Fruit fly (Drosophila melanogaster) whole organism, embryonic: ENCODE measurements around the gene Dif.

Experiments
- ATbp ChIP-seq: fragments of 200-800 bp; sonication (Bioruptor generic); optimal IDR thresholded peaks from 2 replicates; lab custom pipeline; 2017; ENCODE audit warnings: missing biosample characterization, mild to moderate bottlenecking, missing genetic modification characterization, missing genetic modification reagents
- Abd-B ChIP-seq: fragments of 200-800 bp; sonication (Bioruptor generic); optimal IDR thresholded peaks from 2 replicates; lab custom pipeline; 2018; ENCODE audit warnings: missing biosample characterization, mild to moderate bottlenecking, missing genetic modification characterization, moderate library complexity
- CG10209 ChIP-seq: fragments of 200-800 bp; sonication (Bioruptor generic); optimal IDR thresholded peaks from 3 replicates; lab custom pipeline; 2017; ENCODE audit warnings: missing biosample characterization, mild to moderate bottlenecking, missing genetic modification characterization, missing genetic modification reagents
- CG10462 ChIP-seq: fragments of 200-800 bp; sonication (Bioruptor generic); optimal IDR thresholded peaks from 2 replicates; lab custom pipeline; 2016; ENCODE audit warnings: missing biosample characterization, missing genetic modification characterization
- CG11723 ChIP-seq: fragments of 200-800 bp; sonication (Bioruptor generic); optimal IDR thresholded peaks from 2 replicates; lab custom pipeline; 2017; ENCODE audit warnings: missing biosample characterization, mild to moderate bottlenecking, missing genetic modification characterization
- CG12071 ChIP-seq: fragments of 200-800 bp; sonication (Bioruptor generic); optimal IDR thresholded peaks from 3 replicates; lab custom pipeline; 2018; ENCODE audit warnings: missing biosample characterization, mild to moderate bottlenecking, missing genetic modification characterization
- CG13424 ChIP-seq: fragments of 200-800 bp; sonication (Bioruptor generic); optimal IDR thresholded peaks from 2 replicates; lab custom pipeline; 2019; ENCODE audit warnings: missing biosample characterization, mild to moderate bottlenecking, missing genetic modification characterization, moderate library complexity
- CG14014 ChIP-seq: fragments of 200-800 bp; sonication (Bioruptor generic); IDR thresholded peaks from 2 replicates; pipeline ENCODE4 v1.3.6; 2022; ENCODE audit warnings: missing biosample characterization, missing genetic modification characterization
- CG15269 ChIP-seq: fragments of 200-800 bp; sonication (Bioruptor generic); optimal IDR thresholded peaks from 2 replicates; lab custom pipeline; 2018; ENCODE audit warnings: missing biosample characterization, mild to moderate bottlenecking, missing genetic modification characterization, moderate library complexity
- CG1647 ChIP-seq: fragments of 200-800 bp; sonication (Bioruptor generic); optimal IDR thresholded peaks from 3 replicates; lab custom pipeline; 2016; ENCODE audit warnings: missing biosample characterization, missing genetic modification characterization
- CG16813 ChIP-seq: fragments of 200-800 bp; sonication (Bioruptor generic); IDR thresholded peaks from 3 replicates; pipeline ENCODE4 v1.3.6; 2022; ENCODE audit warnings: missing biosample characterization, missing genetic modification characterization; ENCODE audit not compliant: partially characterized antibody
- CG16815 ChIP-seq: fragments of 200-800 bp; sonication (Bioruptor generic); optimal IDR thresholded peaks from 3 replicates; lab custom pipeline; 2017; ENCODE audit warnings: missing biosample characterization, mild to moderate bottlenecking, missing genetic modification characterization
- CG2202 ChIP-seq: fragments of 200-800 bp; sonication (Bioruptor generic); optimal IDR thresholded peaks from 2 replicates; lab custom pipeline; 2018; ENCODE audit warnings: missing biosample characterization, mild to moderate bottlenecking, missing genetic modification characterization
- CG3838 ChIP-seq: fragments of 200-800 bp; sonication (Bioruptor generic); optimal IDR thresholded peaks from 3 replicates; lab custom pipeline; 2016; ENCODE audit warnings: missing biosample characterization, missing genetic modification characterization
- CG4328 ChIP-seq: fragments of 200-800 bp; sonication (Bioruptor generic); optimal IDR thresholded peaks from 3 replicates; lab custom pipeline; 2017; ENCODE audit warnings: missing biosample characterization, missing genetic modification reagents, missing genetic modification characterization
- CG4617 ChIP-seq: fragments of 200-800 bp; sonication (Bioruptor generic); optimal IDR thresholded peaks from 3 replicates; lab custom pipeline; 2016; ENCODE audit warnings: missing biosample characterization, missing genetic modification characterization, borderline replicate concordance
- CG4730 ChIP-seq: fragments of 200-800 bp; sonication (Bioruptor generic); IDR thresholded peaks from 2 replicates; pipeline ENCODE4 v1.3.6; 2022; ENCODE audit warnings: missing biosample characterization, missing genetic modification characterization
- CG5180 ChIP-seq: fragments of 200-800 bp; sonication (Bioruptor generic); optimal IDR thresholded peaks from 3 replicates; lab custom pipeline; 2017; ENCODE audit warnings: missing biosample characterization, missing genetic modification characterization, mild to moderate bottlenecking, moderate library complexity, missing genetic modification reagents
- CG6791 ChIP-seq: fragments of 200-800 bp; sonication (Bioruptor generic); IDR thresholded peaks from 3 replicates; pipeline ENCODE4 v1.3.6; 2022; ENCODE audit warnings: missing biosample characterization, missing genetic modification characterization; ENCODE audit not compliant: partially characterized antibody
- CG9727 ChIP-seq: fragments of 200-800 bp; sonication (Bioruptor generic); optimal IDR thresholded peaks from 3 replicates; lab custom pipeline; 2017; ENCODE audit warnings: missing biosample characterization, mild to moderate bottlenecking, missing genetic modification characterization
- CHES-1-like ChIP-seq: fragments of 200-800 bp; sonication (Bioruptor generic); optimal IDR thresholded peaks from 2 replicates; lab custom pipeline; 2016; ENCODE audit warnings: missing biosample characterization, missing genetic modification characterization
- CkIIα-i1 ChIP-seq: fragments of 200-800 bp; sonication (Bioruptor generic); IDR thresholded peaks from 2 replicates; pipeline ENCODE4 v1.3.6; 2022; ENCODE audit warnings: missing biosample characterization, missing genetic modification characterization
- CoRest ChIP-seq: fragments of 200-800 bp; sonication (Bioruptor generic); optimal IDR thresholded peaks from 3 replicates; lab custom pipeline; 2018; ENCODE audit warnings: missing biosample characterization, mild to moderate bottlenecking, missing genetic modification characterization, moderate library complexity
- Hey ChIP-seq: fragments of 200-800 bp; sonication (Bioruptor generic); optimal IDR thresholded peaks from 3 replicates; lab custom pipeline; 2018; ENCODE audit warnings: missing biosample characterization, mild to moderate bottlenecking, missing genetic modification characterization
- Hr3 ChIP-seq: fragments of 200-800 bp; sonication (Bioruptor generic); optimal IDR thresholded peaks from 3 replicates; lab custom pipeline; 2016; ENCODE audit warnings: missing biosample characterization, missing genetic modification characterization
- Hr39 ChIP-seq: fragments of >200 bp; optimal IDR thresholded peaks from 2 replicates; lab custom pipeline; 2017
- MTF-1 ChIP-seq: fragments of 200-800 bp; sonication (Bioruptor generic); optimal IDR thresholded peaks from 2 replicates; lab custom pipeline; 2018; ENCODE audit warnings: missing biosample characterization, mild to moderate bottlenecking, missing genetic modification characterization, borderline replicate concordance
- Mad ChIP-seq: fragments of 200-800 bp; sonication (Bioruptor generic); optimal IDR thresholded peaks from 2 replicates; lab custom pipeline; 2016; ENCODE audit warnings: missing biosample characterization, missing genetic modification characterization
- NC2α ChIP-seq: fragments of 200-800 bp; sonication (Bioruptor generic); optimal IDR thresholded peaks from 2 replicates; lab custom pipeline; 2016; ENCODE audit warnings: missing biosample characterization, missing genetic modification characterization
- Sox102F ChIP-seq: fragments of 200-800 bp; sonication (Bioruptor generic); optimal IDR thresholded peaks from 2 replicates; lab custom pipeline; 2018; ENCODE audit warnings: missing biosample characterization, mild to moderate bottlenecking, missing genetic modification characterization, moderate library complexity
- Xbp1 ChIP-seq: fragments of 200-800 bp; sonication (Bioruptor generic); optimal IDR thresholded peaks from 3 replicates; lab custom pipeline; 2016; ENCODE audit warnings: missing biosample characterization, mild to moderate bottlenecking, missing genetic modification characterization
- ac ChIP-seq: fragments of 200-800 bp; sonication (Bioruptor generic); optimal IDR thresholded peaks from 3 replicates; lab custom pipeline; 2017; ENCODE audit warnings: missing biosample characterization, mild to moderate bottlenecking, missing genetic modification characterization
- ash1 ChIP-seq: fragments of 200-800 bp; sonication (Bioruptor generic); optimal IDR thresholded peaks from 2 replicates; lab custom pipeline; 2018; ENCODE audit warnings: missing biosample characterization, mild to moderate bottlenecking, missing genetic modification characterization
- bbx ChIP-seq: fragments of 200-800 bp; sonication (Bioruptor generic); IDR thresholded peaks from 2 replicates; pipeline ENCODE4 v1.3.6; 2022; ENCODE audit warnings: missing biosample characterization, missing genetic modification characterization; ENCODE audit not compliant: partially characterized antibody
- cad ChIP-seq: fragments of >200 bp; optimal IDR thresholded peaks from 2 replicates; lab custom pipeline; 2017; ENCODE audit warnings: missing biosample characterization, missing genetic modification characterization
- chif ChIP-seq, 2 experiments: fragments of 200-800 bp; sonication (Bioruptor generic); optimal IDR thresholded peaks; 3 replicates each; lab custom pipeline; 2016; ENCODE audit warnings: missing biosample characterization in 2 of 2, missing genetic modification characterization in 2 of 2
- chm ChIP-seq: fragments of 200-800 bp; sonication (Bioruptor generic); IDR thresholded peaks from 2 replicates; pipeline ENCODE4 v1.3.6; 2022; ENCODE audit warnings: missing biosample characterization, missing genetic modification characterization
- chn ChIP-seq: fragments of 200-800 bp; sonication (Bioruptor generic); optimal IDR thresholded peaks from 2 replicates; lab custom pipeline; 2016; ENCODE audit warnings: missing biosample characterization, missing genetic modification characterization
- corto ChIP-seq: fragments of 200-800 bp; sonication (Bioruptor generic); optimal IDR thresholded peaks from 2 replicates; lab custom pipeline; 2016; ENCODE audit warnings: missing biosample characterization, mild to moderate bottlenecking, missing genetic modification characterization, moderate library complexity
- da ChIP-seq: fragments of 200-800 bp; sonication (Bioruptor generic); optimal IDR thresholded peaks from 2 replicates; lab custom pipeline; 2016; ENCODE audit warnings: missing biosample characterization, missing genetic modification characterization
- danr ChIP-seq: fragments of 200-800 bp; sonication (Bioruptor generic); IDR thresholded peaks from 2 replicates; pipeline ENCODE4 v1.3.6; 2022; ENCODE audit warnings: missing biosample characterization, missing genetic modification characterization
- ftz-f1 ChIP-seq: fragments of 200-800 bp; sonication (Bioruptor generic); optimal IDR thresholded peaks from 2 replicates; lab custom pipeline; 2016; ENCODE audit warnings: missing biosample characterization, missing genetic modification characterization
- gem ChIP-seq: fragments of 200-800 bp; sonication (Bioruptor generic); optimal IDR thresholded peaks from 2 replicates; lab custom pipeline; 2019; ENCODE audit warnings: missing biosample characterization, mild to moderate bottlenecking, missing genetic modification characterization, moderate library complexity
- gsb-n ChIP-seq: fragments of 200-800 bp; sonication (Bioruptor generic); optimal IDR thresholded peaks from 3 replicates; lab custom pipeline; 2018; ENCODE audit warnings: missing biosample characterization, mild to moderate bottlenecking, missing genetic modification characterization
- lilli ChIP-seq: fragments of 200-800 bp; sonication (Bioruptor generic); optimal IDR thresholded peaks from 3 replicates; lab custom pipeline; 2016; ENCODE audit warnings: missing biosample characterization, missing genetic modification characterization
- luna ChIP-seq: fragments of 200-800 bp; sonication (Bioruptor generic); optimal IDR thresholded peaks from 2 replicates; lab custom pipeline; 2016; ENCODE audit warnings: missing biosample characterization, missing genetic modification characterization
- mld ChIP-seq: fragments of 200-800 bp; sonication (Bioruptor generic); IDR thresholded peaks from 3 replicates; pipeline ENCODE4 v1.3.6; 2022; ENCODE audit warnings: missing biosample characterization, missing genetic modification characterization; ENCODE audit not compliant: partially characterized antibody
- slbo ChIP-seq: fragments of 200-800 bp; sonication (Bioruptor generic); IDR thresholded peaks from 2 replicates; pipeline ENCODE4 v1.3.6; 2022; ENCODE audit warnings: missing biosample characterization, missing genetic modification characterization
- so ChIP-seq: fragments of 200-800 bp; sonication (Bioruptor generic); IDR thresholded peaks from 3 replicates; pipeline ENCODE4 v1.3.6; 2022; ENCODE audit warnings: missing biosample characterization, missing genetic modification characterization
- tgo ChIP-seq: fragments of 200-800 bp; sonication (Bioruptor generic); IDR thresholded peaks from 3 replicates; pipeline ENCODE4 v1.3.6; 2022; ENCODE audit warnings: missing biosample characterization, missing genetic modification characterization
- wdn ChIP-seq: fragments of 200-800 bp; sonication (Bioruptor generic); IDR thresholded peaks from 2 replicates; pipeline ENCODE4 v1.3.6; 2022; ENCODE audit warnings: missing biosample characterization, missing genetic modification characterization
- zen ChIP-seq: fragments of 200-800 bp; sonication (Bioruptor generic); optimal IDR thresholded peaks from 3 replicates; lab custom pipeline; 2018; ENCODE audit warnings: missing biosample characterization, mild to moderate bottlenecking, missing genetic modification characterization, moderate library complexity

The Dif gene

dm6 chr2L:17385221-17385529 is 47.8 kb downstream of the Dif start (continued):
- TF ChIP-seq ftz-f1 (GFP tag; lab: Kevin White, UChicago) (no peak), tgo (no peak; the same call in 2 of the 3 replicates), CHES-1-like (GFP tag; lab: Kevin White, UChicago) (no peak), cad (GFP tag; lab: Kevin White, UChicago) (no peak), CG10209 (GFP tag; lab: Kevin White, UChicago) (no peak), CG11723 (GFP tag; lab: Kevin White, UChicago) (no peak), CG2202 (tag; lab: Kevin White, UChicago) (no peak), mld (GFP tag; lab: Robert Waterston, UW) (no peak), ATbp (GFP tag; lab: Kevin White, UChicago) (no peak), Abd-B (GFP tag; lab: Kevin White, UChicago) (no peak), bbx (GFP tag; lab: Robert Waterston, UW) (no peak), Xbp1 (GFP tag; lab: Kevin White, UChicago) (no peak), gsb-n (tag; lab: Kevin White, UChicago) (no peak), ash1 (GFP tag; lab: Kevin White, UChicago) (no peak), corto (GFP tag; lab: Kevin White, UChicago) (peak; percentile 3), CG6791 (GFP tag; lab: Robert Waterston, UW) (no peak), so (no peak), CG3838 (no peak), CG13424 (tag; lab: Kevin White, UChicago) (no peak), zen (tag; lab: Kevin White, UChicago) (no peak), chm (GFP tag; lab: Robert Waterston, UW) (no peak), MTF-1 (GFP tag; lab: Kevin White, UChicago) (no peak), CG14014 (GFP tag; lab: Robert Waterston, UW) (no peak), NC2α (GFP tag; lab: Kevin White, UChicago) (no peak), CG15269 (peak; percentile 30), Sox102F (no peak), Hr39 (lab: Kevin White, UChicago) (no peak), Hey (tag; lab: Kevin White, UChicago) (no peak), CG4617 (no peak), CG16813 (GFP tag; lab: Robert Waterston, UW) (no peak), CG10462 (GFP tag; lab: Kevin White, UChicago) (no peak), CG9727 (peak; percentile 28), CG4328 (GFP tag; lab: Kevin White, UChicago) (no peak), CG12071 (GFP tag; lab: Kevin White, UChicago) (no peak), wdn (GFP tag; lab: Robert Waterston, UW) (no peak), CG16815 (GFP tag; lab: Kevin White, UChicago) (no peak), da (GFP tag; lab: Kevin White, UChicago) (no peak), CkIIα-i1 (GFP tag; lab: Robert Waterston, UW) (no peak), chn (GFP tag; lab: Kevin White, UChicago) (no peak), CoRest (peak; percentile 3), danr (GFP tag; lab: Robert Waterston, UW) (no peak), Mad (GFP tag; lab: Kevin White, UChicago) (no peak), CG1647 (GFP tag; lab: Kevin White, UChicago) (no peak), luna (no peak), slbo (GFP tag; lab: Robert Waterston, UW) (peak; percentile 20; the same call in 1 of the 2 replicates), gem (tag; lab: Kevin White, UChicago) (peak; percentile 43), CG5180 (GFP tag; lab: Kevin White, UChicago) (no peak), lilli (GFP tag; lab: Kevin White, UChicago) (no peak), Hr3 (GFP tag; lab: Kevin White, UChicago) (no peak), ac (no peak), chif (GFP tag; optimal IDR thresholded peaks at IDR 0.05; lab: Kevin White, UChicago) (no peak), CG4730 (GFP tag; lab: Robert Waterston, UW) (no peak)
